Worm (Caenorhabditis elegans): ENCODE results near the gene F58E6.8.

F58E6.8 gene

ce11 chrV:9753554-9753953 is 2.1 kb downstream of the F58E6.8 start:
- TF ChIP-seq tab-1 (GFP tag; IDR thresholded peaks at IDR 0.05) (no peak), ref-1 (GFP tag; conservative IDR thresholded peaks at IDR 0.05) (no peak), klf-2 (GFP tag; conservative IDR thresholded peaks at IDR 0.05) (no peak), med-1 (GFP tag; optimal IDR thresholded peaks at IDR 0.05; ENCODE audit: insufficient read depth) (no peak), flt-1 (GFP tag; IDR thresholded peaks at IDR 0.05) (no peak), ztf-29 (GFP tag; IDR thresholded peaks at IDR 0.05) (no peak), ztf-23 (GFP tag; IDR thresholded peaks at IDR 0.05) (no peak)

- TF ChIP-seq ztf-29 (GFP tag; IDR thresholded peaks at IDR 0.05) (no peak), cog-1 (tag; optimal IDR thresholded peaks at IDR 0.05) (no peak), flt-1 (GFP tag; IDR thresholded peaks at IDR 0.05) (no peak), ztf-23 (GFP tag; IDR thresholded peaks at IDR 0.05) (no peak), tab-1 (GFP tag; IDR thresholded peaks at IDR 0.05) (no peak), ref-1 (GFP tag; conservative IDR thresholded peaks at IDR 0.05) (no peak)
These were observed 2.7 kb downstream of the F58E6.8 start, which contains the start of gene F58E6.6 for ce11 chrV:9752918-9753317. Gene F58E6.6 (minus strand): TSS chrV:9753018.

ce11 chrV:9750308-9750707 is 5.3 kb downstream of the F58E6.8 start, which contains the start of gene F58E6.4:
Gene F58E6.4 (minus strand): TSS chrV:9750408.
- TF ChIP-seq klf-2 (GFP tag; conservative IDR thresholded peaks at IDR 0.05) (no peak), ref-1 (GFP tag; conservative IDR thresholded peaks at IDR 0.05) (no peak)

DNA sequence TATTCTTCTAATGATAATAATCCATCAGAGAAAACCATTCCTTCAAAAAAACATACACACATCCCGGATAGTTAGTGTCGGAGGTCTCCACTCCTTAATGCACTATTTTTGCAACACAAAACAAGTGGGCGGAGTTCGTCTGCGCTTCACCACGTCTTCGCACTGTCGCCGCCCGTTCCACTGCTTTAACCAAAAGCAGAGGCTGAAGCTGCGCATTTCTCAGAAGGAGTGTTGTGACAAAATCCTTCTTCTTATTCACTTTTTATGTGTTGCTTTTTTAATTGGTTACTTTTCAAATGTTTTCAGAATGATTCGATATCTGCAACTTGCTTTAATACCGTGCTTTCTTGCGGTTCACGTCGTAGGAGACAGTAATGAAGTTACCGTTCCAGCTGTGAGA is 10.7 kb downstream of the F58E6.8 start, which contains the start of gene F58E6.13:
Gene F58E6.13, plus strand, starts transcription at position 301 of the 400 bp plus-strand sequence.
- TF ChIP-seq med-1 (GFP tag; optimal IDR thresholded peaks at IDR 0.05; ENCODE audit: insufficient read depth) (no peak), klf-2 (GFP tag; conservative IDR thresholded peaks at IDR 0.05) (no peak), tab-1 (GFP tag; IDR thresholded peaks at IDR 0.05) (no peak), ztf-29 (GFP tag; IDR thresholded peaks at IDR 0.05) (no peak), ref-1 (GFP tag; conservative IDR thresholded peaks at IDR 0.05) (no peak), ztf-23 (GFP tag; IDR thresholded peaks at IDR 0.05) (no peak)

ce11 chrV:9740858-9741257 is 14.8 kb downstream of the F58E6.8 start, which contains the start of gene sta-2:
Gene sta-2 (plus strand): TSS chrV:9741206.
- TF ChIP-seq cog-1 (tag; optimal IDR thresholded peaks at IDR 0.05) (no peak), T22C8.4 (GFP tag; IDR thresholded peaks at IDR 0.05) (no peak), tab-1 (GFP tag; IDR thresholded peaks at IDR 0.05) (no peak), klf-2 (GFP tag; conservative IDR thresholded peaks at IDR 0.05) (no peak), med-1 (GFP tag; optimal IDR thresholded peaks at IDR 0.05; ENCODE audit: insufficient read depth) (no peak), ref-1 (GFP tag; conservative IDR thresholded peaks at IDR 0.05) (no peak), ztf-29 (GFP tag; IDR thresholded peaks at IDR 0.05) (no peak), flt-1 (GFP tag; IDR thresholded peaks at IDR 0.05) (no peak), ztf-23 (GFP tag; IDR thresholded peaks at IDR 0.05) (no peak)

DNA sequence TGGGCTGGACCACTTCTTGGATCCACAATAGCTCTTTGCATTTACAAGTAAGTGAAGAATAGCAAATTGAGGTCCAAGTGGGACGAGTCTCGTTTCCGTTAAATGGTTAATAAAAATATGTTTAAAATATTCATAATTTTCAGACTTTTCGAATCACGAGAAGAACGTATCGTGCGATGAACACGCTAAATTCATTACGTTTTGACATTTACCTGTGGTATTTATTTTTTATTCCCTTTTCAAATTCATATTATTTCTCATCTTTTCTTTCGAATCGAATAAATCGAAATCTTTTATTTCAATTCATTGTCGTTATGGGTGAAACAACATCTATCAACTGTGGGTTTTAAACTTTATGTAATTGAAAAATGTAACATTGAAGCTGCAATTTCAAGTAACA is 16.2 kb downstream of the F58E6.8 start, which contains the start of gene marc-1:
Gene marc-1, plus strand, starts transcription at position 301 of the 400 bp plus-strand sequence.
- TF ChIP-seq klf-2 (GFP tag; conservative IDR thresholded peaks at IDR 0.05) (no peak), flt-1 (GFP tag; IDR thresholded peaks at IDR 0.05) (no peak), T22C8.4 (GFP tag; IDR thresholded peaks at IDR 0.05) (no peak), ztf-29 (GFP tag; IDR thresholded peaks at IDR 0.05) (no peak)

- TF ChIP-seq tab-1 (GFP tag; IDR thresholded peaks at IDR 0.05) (no peak), cog-1 (tag; optimal IDR thresholded peaks at IDR 0.05) (no peak), med-1 (GFP tag; optimal IDR thresholded peaks at IDR 0.05; ENCODE audit: insufficient read depth) (no peak), T22C8.4 (GFP tag; IDR thresholded peaks at IDR 0.05) (no peak), ref-1 (GFP tag; conservative IDR thresholded peaks at IDR 0.05) (no peak), ztf-23 (GFP tag; IDR thresholded peaks at IDR 0.05) (no peak)
These were observed 17.4 kb downstream of the F58E6.8 start for ce11 chrV:9738077-9738705.

- no peak for TF ChIP-seq ztf-29 (GFP tag; IDR thresholded peaks at IDR 0.05)
- no peak for TF ChIP-seq cog-1 (tag; optimal IDR thresholded peaks at IDR 0.05)
- TF ChIP-seq tab-1 (GFP tag; IDR thresholded peaks at IDR 0.05) = no peak
- TF ChIP-seq ref-1 (GFP tag; conservative IDR thresholded peaks at IDR 0.05) = no peak
- TF ChIP-seq flt-1 (GFP tag; IDR thresholded peaks at IDR 0.05) = no peak
- no peak for TF ChIP-seq ztf-23 (GFP tag; IDR thresholded peaks at IDR 0.05)
- TF ChIP-seq klf-2 (GFP tag; conservative IDR thresholded peaks at IDR 0.05) = no peak
- no peak for TF ChIP-seq T22C8.4 (GFP tag; IDR thresholded peaks at IDR 0.05)
- no peak for TF ChIP-seq med-1 (GFP tag; optimal IDR thresholded peaks at IDR 0.05; ENCODE audit: insufficient read depth)
These were observed 18.3 kb downstream of the F58E6.8 start, which contains the start of gene aqp-4 for ce11 chrV:9737287-9737686. Gene aqp-4 (plus strand): TSS chrV:9737556.

DNA sequence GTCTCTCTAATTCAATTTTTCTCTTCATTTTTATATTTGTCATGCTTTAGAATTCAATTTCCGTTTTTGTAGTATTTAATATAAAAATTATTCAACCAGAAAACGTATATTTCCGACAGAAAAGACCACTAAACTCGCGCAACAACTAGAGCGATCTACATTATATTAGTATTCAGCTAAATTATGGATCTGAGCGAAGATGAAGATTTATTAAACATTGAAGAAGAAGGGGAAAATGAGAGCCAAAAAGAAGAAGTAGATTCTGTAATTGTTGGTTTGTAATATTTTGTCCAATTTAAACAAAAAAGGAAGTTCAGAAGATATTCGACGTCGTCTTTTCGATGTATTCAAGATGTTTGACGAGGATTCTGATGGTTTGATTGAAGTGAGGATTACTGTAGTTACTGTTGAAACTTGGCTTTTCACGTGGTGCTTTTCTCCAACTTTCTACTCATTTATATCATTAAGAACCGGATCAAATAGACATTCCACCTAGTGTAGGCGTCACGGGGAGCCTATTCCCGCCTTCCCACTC is 21.6 kb downstream of the F58E6.8 start, which contains the start of gene cal-7:
Gene cal-7, plus strand, starts transcription at position 184 of the 535 bp plus-strand sequence.
- TF ChIP-seq ztf-23 (GFP tag; IDR thresholded peaks at IDR 0.05) (no peak), klf-2 (GFP tag; conservative IDR thresholded peaks at IDR 0.05) (no peak)

DNA sequence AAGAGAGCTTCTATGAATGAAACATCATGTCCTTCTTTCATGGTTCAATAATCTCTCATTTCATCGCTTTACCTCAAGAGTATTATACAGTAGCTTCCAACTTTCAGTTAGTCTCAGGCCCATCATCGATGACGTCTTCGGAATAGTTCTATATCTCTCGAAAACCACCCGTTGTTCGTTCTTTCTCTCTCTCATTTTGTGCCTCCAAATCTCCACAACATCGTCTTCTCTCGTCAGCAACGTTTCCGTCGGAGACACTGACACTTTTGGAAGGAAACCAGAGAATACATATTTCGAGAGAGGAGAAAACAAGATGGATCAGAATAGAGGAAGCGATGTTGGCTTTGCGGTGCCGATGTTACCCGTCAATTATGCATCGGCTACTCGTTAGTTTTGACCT is 23.8 kb downstream of the F58E6.8 start:
- no peak for TF ChIP-seq ztf-23 (GFP tag; IDR thresholded peaks at IDR 0.05)
- no peak for TF ChIP-seq cog-1 (tag; optimal IDR thresholded peaks at IDR 0.05)
- no peak for TF ChIP-seq med-1 (GFP tag; optimal IDR thresholded peaks at IDR 0.05; ENCODE audit: insufficient read depth)
- no peak for TF ChIP-seq ztf-29 (GFP tag; IDR thresholded peaks at IDR 0.05)
- TF ChIP-seq ref-1 (GFP tag; conservative IDR thresholded peaks at IDR 0.05) = no peak
- no peak for TF ChIP-seq tab-1 (GFP tag; IDR thresholded peaks at IDR 0.05)

Data from whole organism, midembryonic.